Worm (Caenorhabditis elegans) whole organism, L3 larva: ENCODE data around the gene trpp-5.

ENCODE experiments used
- R02D3.7 ChIP-seq: fragments of 150-350 bp; optimal IDR thresholded peaks from 2 replicates; lab custom pipeline; 2014; ENCODE audit warnings: missing biosample characterization, missing genetic modification characterization
- ZK546.5 ChIP-seq: sonication (generic microtip); optimal IDR thresholded peaks from 2 replicates; lab custom pipeline; 2017; ENCODE audit warnings: missing biosample characterization, missing genetic modification characterization
- ceh-28 ChIP-seq: fragments of 150-350 bp; optimal IDR thresholded peaks from 2 replicates; lab custom pipeline; 2014; ENCODE audit warnings: missing biosample characterization, missing genetic modification reagents, missing genetic modification characterization
- ceh-9 ChIP-seq: sonication (generic microtip); optimal IDR thresholded peaks from 2 replicates; lab custom pipeline; 2018; ENCODE audit warnings: missing biosample characterization, missing genetic modification characterization
- egl-27 ChIP-seq: sonication (generic microtip); optimal IDR thresholded peaks from 4 replicates; lab custom pipeline; 2017; ENCODE audit warnings: missing biosample characterization, missing genetic modification reagents, missing genetic modification characterization
- egl-5 ChIP-seq: fragments of 150-350 bp; optimal IDR thresholded peaks from 2 replicates; lab custom pipeline; 2017; ENCODE audit warnings: missing biosample characterization, missing genetic modification reagents, missing genetic modification characterization, inconsistent platforms
- elt-2 ChIP-seq: sonication (generic microtip); optimal IDR thresholded peaks from 2 replicates; lab custom pipeline; 2016; ENCODE audit warnings: missing genetic modification reagents, mild to moderate bottlenecking, missing genetic modification characterization, missing compliant biosample characterization
- elt-3 ChIP-seq, 3 experiments: fragments of 150-350 bp in 1 of 3; sonication (generic microtip) in 2 of 3; optimal IDR thresholded peaks; 2 replicates in 2 of 3; 4 replicates in 1 of 3; lab custom pipeline; 2014 to 2017; ENCODE audit warnings: missing biosample characterization in 3 of 3, missing genetic modification characterization in 3 of 3
- fkh-10 ChIP-seq: sonication (generic microtip); optimal IDR thresholded peaks from 2 replicates; lab custom pipeline; 2017; ENCODE audit warnings: missing biosample characterization, missing genetic modification reagents, missing genetic modification characterization
- fkh-2 ChIP-seq: fragments of 150-350 bp; optimal IDR thresholded peaks from 2 replicates; lab custom pipeline; 2014; ENCODE audit warnings: missing biosample characterization, missing genetic modification reagents, missing genetic modification characterization
- jun-1 ChIP-seq: fragments of 150-350 bp; optimal IDR thresholded peaks from 2 replicates; lab custom pipeline; 2014; ENCODE audit warnings: missing biosample characterization, missing genetic modification reagents, missing genetic modification characterization
- lin-15B ChIP-seq: fragments of 150-350 bp; optimal IDR thresholded peaks from 2 replicates; lab custom pipeline; 2014; ENCODE audit warnings: missing biosample characterization, missing genetic modification characterization
- lsy-12 ChIP-seq: sonication (generic microtip); optimal IDR thresholded peaks from 2 replicates; lab custom pipeline; 2016; ENCODE audit warnings: mild to moderate bottlenecking, missing genetic modification characterization, missing compliant biosample characterization
- mdl-1 ChIP-seq: fragments of 150-350 bp; optimal IDR thresholded peaks from 2 replicates; lab custom pipeline; 2014; ENCODE audit warnings: missing biosample characterization, missing genetic modification characterization
- mml-1 ChIP-seq: fragments of 150-350 bp; sonication (generic microtip); optimal IDR thresholded peaks from 3 replicates; lab custom pipeline; 2014; ENCODE audit warnings: missing biosample characterization, missing genetic modification characterization
- nfya-1 ChIP-seq: sonication (generic microtip); optimal IDR thresholded peaks from 2 replicates; lab custom pipeline; 2017; ENCODE audit warnings: missing genetic modification characterization, mild to moderate bottlenecking, missing compliant biosample characterization, antibody characterized with exemption, moderate library complexity; ENCODE audit not compliant: insufficient read depth
- nhr-12 ChIP-seq: fragments of 150-350 bp; optimal IDR thresholded peaks from 2 replicates; lab custom pipeline; 2014; ENCODE audit warnings: missing biosample characterization, missing genetic modification characterization
- nhr-23 ChIP-seq: fragments of 150-350 bp; optimal IDR thresholded peaks from 2 replicates; lab custom pipeline; 2014; ENCODE audit warnings: missing biosample characterization, missing genetic modification reagents, missing genetic modification characterization
- nhr-237 ChIP-seq: fragments of 150-350 bp; optimal IDR thresholded peaks from 2 replicates; lab custom pipeline; 2014; ENCODE audit warnings: missing biosample characterization, missing genetic modification characterization
- nhr-25 ChIP-seq: sonication (generic microtip); optimal IDR thresholded peaks from 2 replicates; lab custom pipeline; 2017; ENCODE audit warnings: missing biosample characterization, missing genetic modification characterization
- nhr-43 ChIP-seq: sonication (generic microtip); optimal IDR thresholded peaks from 2 replicates; lab custom pipeline; 2016; ENCODE audit warnings: mild to moderate bottlenecking, missing genetic modification characterization, missing compliant biosample characterization; ENCODE audit not compliant: poor library complexity, severe bottlenecking
- nhr-76 ChIP-seq: fragments of 150-350 bp; sonication (generic microtip); optimal IDR thresholded peaks from 5 replicates; lab custom pipeline; 2014; ENCODE audit warnings: missing biosample characterization, missing genetic modification characterization
- nhr-77 ChIP-seq: fragments of 150-350 bp; optimal IDR thresholded peaks from 2 replicates; lab custom pipeline; 2014; ENCODE audit warnings: missing biosample characterization, missing genetic modification characterization
- pha-4 ChIP-seq: fragments of 150-350 bp; optimal IDR thresholded peaks from 2 replicates; lab custom pipeline; 2014; ENCODE audit warnings: missing biosample characterization, missing genetic modification reagents, missing genetic modification characterization
- pqm-1 ChIP-seq: fragments of 150-350 bp; optimal IDR thresholded peaks from 2 replicates; lab custom pipeline; 2017; ENCODE audit warnings: missing biosample characterization, missing genetic modification characterization, inconsistent platforms
- skn-1 ChIP-seq: fragments of 150-350 bp; optimal IDR thresholded peaks from 2 replicates; lab custom pipeline; 2014; ENCODE audit warnings: missing biosample characterization, missing genetic modification characterization
- unc-39 ChIP-seq: sonication (generic microtip); optimal IDR thresholded peaks from 4 replicates; lab custom pipeline; 2017; ENCODE audit warnings: missing biosample characterization, missing genetic modification characterization
- zag-1 ChIP-seq: fragments of 150-350 bp; optimal IDR thresholded peaks from 2 replicates; lab custom pipeline; 2014; ENCODE audit warnings: missing biosample characterization, missing genetic modification characterization
- ztf-4 ChIP-seq: fragments of 150-350 bp; optimal IDR thresholded peaks from 2 replicates; lab custom pipeline; 2014; ENCODE audit warnings: missing biosample characterization, missing genetic modification characterization

The trpp-5 gene

DNA sequence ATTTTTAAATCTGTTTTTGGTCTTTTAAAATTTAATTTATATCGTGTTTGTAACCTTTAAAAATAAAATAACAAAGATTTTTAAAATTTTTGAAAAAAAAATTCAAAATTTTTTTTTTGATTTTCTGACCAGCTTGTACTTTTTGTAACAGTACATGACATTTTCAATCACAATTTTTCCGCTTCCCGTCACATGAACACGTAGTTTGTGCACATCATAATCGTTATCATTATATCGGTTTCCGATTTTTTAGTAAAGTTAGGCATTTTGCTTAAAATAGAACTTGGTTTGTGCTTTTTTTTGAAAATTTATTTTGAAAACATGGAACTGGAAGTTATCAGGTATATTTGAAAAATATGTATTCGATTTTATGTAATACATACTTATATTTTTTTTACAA is 15.5 kb downstream of the trpp-5 start:
- TF ChIP-seq fkh-10, result no peak
- TF ChIP-seq nhr-76 (tag; lab: Kevin White, UChicago), result peak; percentile 71
- TF ChIP-seq elt-2 (tag; lab: Kevin White, UChicago), result peak; percentile 68
- no peak for TF ChIP-seq lsy-12 (tag; lab: Kevin White, UChicago)
- TF ChIP-seq pqm-1 (tag; lab: Kevin White, UChicago), result peak; percentile 24

DNA sequence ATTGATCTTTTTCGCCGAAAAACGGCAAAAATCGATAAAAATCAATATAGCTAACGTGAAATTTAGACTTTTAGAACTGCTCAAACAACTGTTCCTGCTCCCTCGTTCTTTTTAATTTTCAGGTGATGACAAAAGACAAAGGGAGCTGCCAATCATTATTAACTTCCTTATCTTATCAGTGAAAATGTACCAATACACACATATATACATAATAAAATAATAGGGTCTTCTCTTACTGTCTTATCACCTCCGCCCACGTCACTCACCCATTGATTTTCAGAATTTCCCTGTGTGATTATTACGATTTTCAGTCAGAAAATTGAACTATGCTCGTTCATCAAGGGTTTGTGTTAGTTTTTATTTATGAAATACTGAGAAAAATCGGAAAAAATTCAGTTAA is 16.5 kb downstream of the trpp-5 start, which contains the start of gene Y57A10A.14:
Y57A10A.14 (plus strand) TSS at position 228 of the 400 bp plus-strand sequence.
- peak; percentile 24 for TF ChIP-seq egl-27
- peak; percentile 92 for TF ChIP-seq skn-1 (tag; lab: Kevin White, UChicago)
- TF ChIP-seq nfya-1, result peak; percentile 13
- TF ChIP-seq jun-1 (tag; lab: Kevin White, UChicago), result peak; percentile 44
- peak; percentile 94 for TF ChIP-seq pqm-1 (tag; lab: Kevin White, UChicago)
- TF ChIP-seq nhr-23 (tag; lab: Kevin White, UChicago), result no peak
- no peak for TF ChIP-seq nhr-43 (tag; lab: Kevin White, UChicago)
- peak; percentile 98 for TF ChIP-seq elt-2 (tag; lab: Kevin White, UChicago)
- TF ChIP-seq ceh-28 (tag; lab: Kevin White, UChicago), result peak; percentile 8
- TF ChIP-seq nhr-77 (tag; lab: Kevin White, UChicago), result no peak
- TF ChIP-seq nhr-76 (tag; lab: Kevin White, UChicago), result no peak
- no peak for TF ChIP-seq ZK546.5 (tag; lab: Kevin White, UChicago)
- peak; percentile 58 for TF ChIP-seq pha-4 (tag; lab: Kevin White, UChicago)
- TF ChIP-seq nhr-25 (tag; lab: Kevin White, UChicago), result no peak

DNA sequence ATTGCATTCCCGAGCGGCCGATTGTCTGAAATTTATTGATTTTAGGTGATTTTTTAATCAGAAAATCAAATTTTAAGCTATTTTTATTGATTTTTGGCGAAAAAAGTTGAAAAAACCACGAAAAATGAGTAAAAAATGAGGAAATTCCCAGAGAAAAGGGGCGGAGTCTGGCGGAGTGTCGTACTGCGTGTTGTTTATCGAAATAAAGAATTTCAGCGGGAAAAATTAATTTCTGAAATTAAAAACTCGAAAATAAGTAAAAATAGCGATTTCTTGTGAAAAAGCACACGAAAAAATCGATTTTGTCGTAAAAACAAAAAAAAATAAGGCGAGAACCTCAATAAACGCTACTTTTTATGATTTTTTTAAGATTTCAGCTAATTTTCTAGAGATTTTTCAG is 17.3 kb downstream of the trpp-5 start, which contains the start of gene Y57A10A.13:
Y57A10A.13 (minus strand) TSS at position 46 of the 400 bp plus-strand sequence.
- TF ChIP-seq pha-4 (tag; lab: Kevin White, UChicago), result peak; percentile 21
- no peak for TF ChIP-seq elt-3 (tag; optimal IDR thresholded peaks at IDR 0.05; lab: Kevin White, UChicago)
- peak; percentile 7 for TF ChIP-seq lin-15B
- TF ChIP-seq nfya-1, result peak; percentile 28
- TF ChIP-seq mml-1 (tag; lab: Kevin White, UChicago), result no peak
- no peak for TF ChIP-seq fkh-2

DNA sequence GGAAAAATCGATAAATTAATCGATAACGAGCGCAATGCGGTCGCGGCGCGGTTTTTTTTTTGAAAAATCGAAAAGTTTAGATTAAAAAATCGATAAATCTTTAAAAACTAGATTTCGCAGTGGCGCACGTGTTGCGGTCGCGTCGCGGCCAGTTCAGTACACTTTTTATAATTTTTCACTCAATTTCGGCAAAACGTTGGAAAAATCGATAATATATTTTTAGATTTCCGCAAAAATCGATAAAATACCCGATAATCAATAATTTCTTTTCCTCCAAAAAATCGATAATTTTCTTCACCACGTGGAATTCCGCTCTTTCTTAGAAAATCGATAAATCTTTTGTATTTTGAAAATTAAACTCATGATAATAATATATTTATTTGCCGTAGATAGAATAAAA is 25.7 kb downstream of the trpp-5 start:
- TF ChIP-seq ceh-28 (tag; lab: Kevin White, UChicago), result peak; percentile 94
- TF ChIP-seq ztf-4 (tag; lab: Kevin White, UChicago), result no peak

DNA sequence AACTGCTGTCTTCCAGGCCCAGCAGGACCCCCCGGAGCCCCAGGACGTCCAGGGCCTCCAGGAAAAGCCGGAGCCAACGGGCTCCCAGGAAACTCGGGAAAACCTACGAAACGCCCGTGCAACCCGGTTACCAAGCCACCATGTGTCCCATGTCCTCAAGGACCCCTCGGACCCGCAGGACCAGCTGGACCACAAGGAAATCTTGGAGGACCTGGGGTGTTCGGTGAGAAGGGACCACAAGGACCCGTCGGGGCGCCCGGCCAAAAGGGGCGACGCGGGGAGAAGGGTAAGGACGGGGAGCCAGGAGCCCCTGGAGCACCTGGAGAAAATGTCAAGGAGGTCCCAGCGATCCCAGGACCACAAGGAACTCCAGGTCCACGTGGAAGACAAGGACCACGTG is 26.8 kb downstream of the trpp-5 start:
- TF ChIP-seq nhr-43 (tag; lab: Kevin White, UChicago) (no peak), nhr-12 (tag; lab: Kevin White, UChicago) (no peak), R02D3.7 (tag; lab: Kevin White, UChicago) (no peak)

DNA sequence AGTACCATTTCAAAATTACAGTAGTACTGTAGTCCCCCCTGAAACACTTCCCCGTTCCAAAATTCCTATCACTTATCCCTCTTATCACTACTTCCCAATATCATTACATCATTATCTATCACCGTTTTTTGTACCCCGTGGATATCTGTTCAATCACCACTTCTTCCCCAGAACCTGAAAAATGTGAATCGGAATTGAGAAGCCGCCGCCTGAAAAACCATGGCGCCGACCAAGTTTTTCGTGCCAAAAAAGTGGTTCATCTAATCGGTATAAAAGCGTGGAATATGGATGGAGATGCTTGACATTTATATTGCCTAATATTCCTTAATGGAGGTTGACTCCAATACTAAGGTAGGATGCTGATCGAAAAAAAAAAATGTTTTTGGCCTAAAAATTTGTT is 29.9 kb downstream of the trpp-5 start, which contains the start of gene rol-1:
rol-1 (plus strand) TSS at position 301 of the 400 bp plus-strand sequence.
- TF ChIP-seq pqm-1 (tag; lab: Kevin White, UChicago) (no peak), jun-1 (tag; lab: Kevin White, UChicago) (no peak), fkh-10 (no peak)

DNA sequence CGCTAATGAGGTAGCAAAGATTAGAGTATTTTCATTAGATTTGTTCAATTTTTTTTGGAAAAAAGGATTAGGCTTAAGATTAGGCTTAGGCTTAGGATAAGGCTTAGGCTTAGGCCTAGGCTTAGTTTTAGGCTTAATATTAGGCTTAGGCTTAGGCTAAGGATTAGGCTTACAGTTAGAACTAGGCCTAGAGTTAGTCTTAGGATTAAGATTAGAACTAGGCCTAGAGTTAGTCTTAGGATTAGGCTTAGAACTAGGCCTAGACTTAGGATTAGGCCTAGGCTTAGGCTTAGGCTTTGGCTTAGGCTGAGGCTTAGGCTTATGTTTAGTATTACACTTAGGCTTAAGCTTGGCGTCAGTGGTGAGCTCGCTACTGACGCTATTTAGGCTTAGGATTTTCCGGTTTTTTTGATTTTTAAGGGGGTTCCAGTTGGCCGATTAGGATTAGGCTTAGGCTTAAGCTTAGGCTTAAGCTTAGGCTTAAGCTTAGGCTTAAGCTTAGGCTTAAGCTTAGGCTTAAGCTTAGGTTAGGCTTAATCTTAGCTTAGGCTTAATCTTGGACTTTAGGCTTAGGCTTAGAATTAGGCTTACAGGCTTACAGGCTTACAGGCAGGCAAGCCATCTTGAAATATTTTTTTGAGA is 32.6 kb downstream of the trpp-5 start:
- TF ChIP-seq unc-39 (tag; lab: Kevin White, UChicago) (no peak), pqm-1 (tag; lab: Kevin White, UChicago) (no peak), egl-5 (tag; lab: Kevin White, UChicago) (no peak), egl-27 (no peak), mdl-1 (no peak), nhr-237 (tag; lab: Kevin White, UChicago) (no peak), nhr-12 (tag; lab: Kevin White, UChicago) (no peak), ceh-28 (tag; lab: Kevin White, UChicago) (no peak), zag-1 (tag; lab: Kevin White, UChicago) (no peak), skn-1 (tag; lab: Kevin White, UChicago) (no peak), lin-15B (no peak), nhr-76 (tag; lab: Kevin White, UChicago) (no peak), ceh-9 (tag; lab: Kevin White, UChicago) (no peak)
